Fruit fly (Drosophila melanogaster): ENCODE measurements around the gene p23.

DNA sequence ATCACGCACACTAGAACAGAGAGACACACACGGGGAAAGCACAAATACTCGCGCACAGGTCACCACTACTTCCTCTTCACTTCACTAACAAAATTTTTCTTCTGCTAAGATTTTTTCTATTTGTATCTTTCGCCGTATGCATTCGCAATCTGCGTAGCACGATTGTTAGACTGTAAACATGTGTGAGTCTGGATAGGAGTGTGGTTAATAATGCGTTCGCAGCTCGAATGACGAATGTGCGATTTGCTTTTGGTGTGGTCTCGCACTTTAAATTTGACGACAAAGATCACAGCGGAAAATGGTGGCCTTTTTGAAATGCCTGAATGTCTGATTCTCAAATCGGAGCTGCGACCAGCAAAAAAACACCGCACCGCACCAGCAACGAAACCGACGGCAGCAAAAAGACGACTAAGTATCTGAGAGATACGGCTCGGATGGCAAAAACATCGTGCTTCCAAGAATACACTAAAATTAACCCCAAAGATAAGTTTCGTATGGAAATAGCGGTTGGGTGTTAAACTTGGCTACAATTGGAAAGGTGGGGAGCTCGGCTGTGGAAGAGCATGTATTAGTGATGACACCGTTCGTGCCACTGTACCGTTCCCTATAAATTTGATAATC is 27.4 kb downstream of the p23 start, which contains the start of gene Unc-115a:
- TF ChIP-seq h (optimal IDR thresholded peaks at IDR 0.05) (no peak), Myc (optimal IDR thresholded peaks at IDR 0.05) (no peak)
